Comparison of ENCODE assay signal across 2 worm cellular contexts in genomic region chrII:1700518-1701091, ce11.
TF ChIP-seq lines count a peak whose summit lies in the region.

No protein-coding gene starts in this region.

TF ChIP-seq in whole organism, L4 larva, 104 proteins besides CTCF, POLR2A, EP300 and RAD21:
- 0 out of 2 replicates have a peak, but pooled peaks have one; percentile 48 for TF ChIP-seq dmd-8 (GFP tag; IDR thresholded peaks at IDR 0.05; lab: Robert Waterston, UW)
TF ChIP-seq in whole organism, L4 larva: peak in this region for 1; not testable (repeated sequence) for 103.

TF ChIP-seq in whole organism, young adult, 124 proteins besides CTCF, POLR2A, EP300 and RAD21:
- TF ChIP-seq rpc-1 (optimal IDR thresholded peaks at IDR 0.05; lab: Kevin White, UChicago) (peak; percentile 32), rpc-1 (tag; optimal IDR thresholded peaks at IDR 0.05; lab: Kevin White, UChicago) (peak; percentile 66), tbp1 (GFP tag; optimal IDR thresholded peaks at IDR 0.05; lab: Kevin White, UChicago) (peak; percentile 76), lin-26 (GFP tag; IDR thresholded peaks at IDR 0.05; lab: Robert Waterston, UW) (peak; percentile 61; the same call in 1 of the 2 replicates), B0261.1 (tag; optimal IDR thresholded peaks at IDR 0.05; lab: Kevin White, UChicago) (peak; percentile 59)
